Worm (Caenorhabditis elegans): ENCODE measurements around the gene C04G6.6.

ce11 chrII:5069525-5069924 is 30.0 kb downstream of the C04G6.6 start, which contains the start of gene idpb-2:
- no peak for TF ChIP-seq snpc-4 (tag; optimal IDR thresholded peaks at IDR 0.05)
- TF ChIP-seq nhr-237 (tag; optimal IDR thresholded peaks at IDR 0.05): no peak
- no peak for TF ChIP-seq ztf-11 (tag; optimal IDR thresholded peaks at IDR 0.05)
- no peak for TF ChIP-seq lsy-2 (tag; optimal IDR thresholded peaks at IDR 0.05)

Measured in whole organism, mixed stage, embryonic.